Fruit fly (Drosophila melanogaster) whole organism, embryonic: ENCODE data around the gene CG4066.

Experiments
- Aef1 ChIP-seq: fragments of 200-800 bp; sonication (Bioruptor generic); IDR thresholded peaks from 3 replicates; pipeline ENCODE4 v1.3.6; 2022; ENCODE audit warnings: missing biosample characterization, missing genetic modification characterization
- Bdp1 ChIP-seq: fragments of 200-800 bp; sonication (Bioruptor generic); optimal IDR thresholded peaks from 3 replicates; lab custom pipeline; 2016; ENCODE audit warnings: missing biosample characterization, missing genetic modification characterization
- CG13624 ChIP-seq: fragments of 200-800 bp; sonication (Bioruptor generic); optimal IDR thresholded peaks from 2 replicates; lab custom pipeline; 2016; ENCODE audit warnings: missing biosample characterization, missing genetic modification characterization
- CG14014 ChIP-seq: fragments of 200-800 bp; sonication (Bioruptor generic); IDR thresholded peaks from 2 replicates; pipeline ENCODE4 v1.3.6; 2022; ENCODE audit warnings: missing biosample characterization, missing genetic modification characterization
- CG1529 ChIP-seq: fragments of 200-800 bp; sonication (Bioruptor generic); optimal IDR thresholded peaks from 3 replicates; lab custom pipeline; 2018; ENCODE audit warnings: missing biosample characterization, missing genetic modification characterization
- CG15696 ChIP-seq: fragments of 200-800 bp; sonication (Bioruptor generic); optimal IDR thresholded peaks from 2 replicates; lab custom pipeline; 2019; ENCODE audit warnings: missing biosample characterization, mild to moderate bottlenecking, missing genetic modification characterization, moderate library complexity
- CG17359 ChIP-seq: fragments of 200-800 bp; sonication (Bioruptor generic); optimal IDR thresholded peaks from 3 replicates; lab custom pipeline; 2018; ENCODE audit warnings: missing biosample characterization, mild to moderate bottlenecking, missing genetic modification characterization, moderate library complexity
- CG18262 ChIP-seq: fragments of 200-800 bp; optimal IDR thresholded peaks from 3 replicates; lab custom pipeline; 2019; ENCODE audit warnings: missing biosample characterization, mild to moderate bottlenecking, missing genetic modification characterization, moderate library complexity
- CG18619 ChIP-seq: fragments of 200-800 bp; sonication (Bioruptor generic); optimal IDR thresholded peaks from 3 replicates; lab custom pipeline; 2017; ENCODE audit warnings: missing biosample characterization, mild to moderate bottlenecking, missing genetic modification characterization
- CG2116 ChIP-seq: fragments of 200-800 bp; sonication (Bioruptor generic); optimal IDR thresholded peaks from 3 replicates; lab custom pipeline; 2018; ENCODE audit warnings: missing biosample characterization, mild to moderate bottlenecking, missing genetic modification characterization
- CG2712 ChIP-seq: fragments of 200-800 bp; optimal IDR thresholded peaks from 3 replicates; lab custom pipeline; 2019; ENCODE audit warnings: missing biosample characterization, mild to moderate bottlenecking, missing genetic modification characterization, moderate library complexity
- CG32767 ChIP-seq: fragments of 200-800 bp; sonication (Bioruptor generic); IDR thresholded peaks from 2 replicates; pipeline ENCODE4 v1.3.6; 2022; ENCODE audit warnings: missing biosample characterization, missing genetic modification characterization
- CG32772 ChIP-seq: fragments of 200-800 bp; sonication (Bioruptor generic); IDR thresholded peaks from 2 replicates; pipeline ENCODE4 v1.3.6; 2022; ENCODE audit warnings: missing biosample characterization, missing genetic modification characterization
- CG3726 ChIP-seq: fragments of 200-800 bp; sonication (Bioruptor generic); IDR thresholded peaks from 3 replicates; pipeline ENCODE4, ENCODE4 v1.3.6; 2022; ENCODE audit warnings: missing biosample characterization, missing genetic modification characterization
- CG3838 ChIP-seq: fragments of 200-800 bp; sonication (Bioruptor generic); optimal IDR thresholded peaks from 3 replicates; lab custom pipeline; 2016; ENCODE audit warnings: missing biosample characterization, missing genetic modification characterization
- CG6654 ChIP-seq: fragments of 200-800 bp; sonication (Bioruptor generic); optimal IDR thresholded peaks from 2 replicates; lab custom pipeline; 2017; ENCODE audit warnings: missing biosample characterization, mild to moderate bottlenecking, missing genetic modification characterization
- CG7745 ChIP-seq: fragments of 200-800 bp; sonication (Bioruptor generic); optimal IDR thresholded peaks from 2 replicates; lab custom pipeline; 2018; ENCODE audit warnings: missing biosample characterization, mild to moderate bottlenecking, missing genetic modification characterization, moderate library complexity
- CkIIα-i1 ChIP-seq: fragments of 200-800 bp; sonication (Bioruptor generic); IDR thresholded peaks from 2 replicates; pipeline ENCODE4 v1.3.6; 2022; ENCODE audit warnings: missing biosample characterization, missing genetic modification characterization
- CoRest ChIP-seq: fragments of 200-800 bp; sonication (Bioruptor generic); optimal IDR thresholded peaks from 3 replicates; lab custom pipeline; 2018; ENCODE audit warnings: missing biosample characterization, mild to moderate bottlenecking, missing genetic modification characterization, moderate library complexity
- CrebB ChIP-seq: fragments of 200-800 bp; sonication (Bioruptor generic); optimal IDR thresholded peaks from 3 replicates; lab custom pipeline; 2018; ENCODE audit warnings: missing biosample characterization, mild to moderate bottlenecking, missing genetic modification characterization
- Doc2 ChIP-seq: fragments of 200-800 bp; sonication (Bioruptor generic); IDR thresholded peaks from 2 replicates; pipeline ENCODE4 v1.3.6; 2022; ENCODE audit warnings: missing biosample characterization, missing genetic modification characterization
- Drgx ChIP-seq: fragments of 200-800 bp; sonication (Bioruptor generic); IDR thresholded peaks from 2 replicates; pipeline ENCODE4 v1.3.6; 2022; ENCODE audit warnings: missing biosample characterization, missing genetic modification characterization
- Hmx ChIP-seq: fragments of 200-800 bp; sonication (Bioruptor generic); optimal IDR thresholded peaks from 2 replicates; lab custom pipeline; 2016; ENCODE audit warnings: missing biosample characterization, missing genetic modification characterization
- Lim3 ChIP-seq: fragments of 200-800 bp; sonication (Bioruptor generic); IDR thresholded peaks from 2 replicates; pipeline ENCODE4 v1.3.6; 2022; ENCODE audit warnings: missing biosample characterization, missing genetic modification characterization
- Optix ChIP-seq: fragments of 200-800 bp; sonication (Bioruptor generic); IDR thresholded peaks from 3 replicates; pipeline ENCODE4 v1.3.6; 2022; ENCODE audit warnings: missing biosample characterization, missing genetic modification characterization
- PHDP ChIP-seq: fragments of 200-800 bp; sonication (Bioruptor generic); optimal IDR thresholded peaks from 3 replicates; lab custom pipeline; 2018; ENCODE audit warnings: missing biosample characterization, mild to moderate bottlenecking, missing genetic modification characterization, moderate library complexity
- Scr ChIP-seq: fragments of 200-800 bp; sonication (Bioruptor generic); IDR thresholded peaks from 2 replicates; pipeline ENCODE4 v1.3.6; 2022; ENCODE audit warnings: missing biosample characterization, missing genetic modification characterization; ENCODE audit not compliant: partially characterized antibody
- Sry-δ ChIP-seq: fragments of 200-800 bp; sonication (Bioruptor generic); optimal IDR thresholded peaks from 2 replicates; lab custom pipeline; 2016; ENCODE audit warnings: missing biosample characterization, missing genetic modification characterization
- Tbp ChIP-seq: fragments of >200 bp; optimal IDR thresholded peaks from 2 replicates; lab custom pipeline; 2018; ENCODE audit warnings: missing biosample characterization, missing genetic modification characterization
- bowl ChIP-seq: fragments of 200-800 bp; sonication (Bioruptor generic); IDR thresholded peaks from 2 replicates; pipeline ENCODE4 v1.3.6; 2022; ENCODE audit warnings: missing biosample characterization, missing genetic modification characterization
- cas ChIP-seq: fragments of 200-800 bp; sonication (Bioruptor generic); IDR thresholded peaks from 2 replicates; pipeline ENCODE4 v1.3.6; 2022; ENCODE audit warnings: missing biosample characterization, missing genetic modification characterization
- chm ChIP-seq: fragments of 200-800 bp; sonication (Bioruptor generic); IDR thresholded peaks from 2 replicates; pipeline ENCODE4 v1.3.6; 2022; ENCODE audit warnings: missing biosample characterization, missing genetic modification characterization
- eve ChIP-seq, 2 experiments: fragments of >200 bp; optimal IDR thresholded peaks; 2 replicates each; lab custom pipeline; 2017; ENCODE audit warnings: missing biosample characterization in 2 of 2, missing genetic modification characterization in 2 of 2
- ewg ChIP-seq: fragments of 200-800 bp; sonication (Bioruptor generic); optimal IDR thresholded peaks from 3 replicates; lab custom pipeline; 2017; ENCODE audit warnings: mild to moderate bottlenecking, missing biosample characterization, missing genetic modification reagents, missing genetic modification characterization
- eyg ChIP-seq: fragments of 200-800 bp; sonication (Bioruptor generic); optimal IDR thresholded peaks from 3 replicates; lab custom pipeline; 2016; ENCODE audit warnings: missing biosample characterization, missing genetic modification characterization
- fru ChIP-seq: fragments of >200 bp; optimal IDR thresholded peaks from 2 replicates; lab custom pipeline; 2017
- gsb-n ChIP-seq: fragments of 200-800 bp; sonication (Bioruptor generic); optimal IDR thresholded peaks from 3 replicates; lab custom pipeline; 2018; ENCODE audit warnings: missing biosample characterization, mild to moderate bottlenecking, missing genetic modification characterization
- lmd ChIP-seq: fragments of 200-800 bp; sonication (Bioruptor generic); IDR thresholded peaks from 2 replicates; pipeline ENCODE4 v1.3.6; 2022; ENCODE audit warnings: missing biosample characterization, missing genetic modification characterization
- mld ChIP-seq: fragments of 200-800 bp; sonication (Bioruptor generic); IDR thresholded peaks from 3 replicates; pipeline ENCODE4 v1.3.6; 2022; ENCODE audit warnings: missing biosample characterization, missing genetic modification characterization; ENCODE audit not compliant: partially characterized antibody
- nerfin-2 ChIP-seq: fragments of 200-800 bp; sonication (Bioruptor generic); IDR thresholded peaks from 2 replicates; pipeline ENCODE4 v1.3.6; 2022; ENCODE audit warnings: missing biosample characterization, missing genetic modification characterization; ENCODE audit not compliant: partially characterized antibody
- oc ChIP-seq: fragments of 200-800 bp; sonication (Bioruptor generic); optimal IDR thresholded peaks from 2 replicates; lab custom pipeline; 2018; ENCODE audit warnings: missing biosample characterization, mild to moderate bottlenecking, missing genetic modification characterization, moderate library complexity
- onecut ChIP-seq: fragments of 200-800 bp; sonication (Bioruptor generic); IDR thresholded peaks from 2 replicates; pipeline ENCODE4 v1.3.6; 2022; ENCODE audit warnings: missing biosample characterization, missing genetic modification characterization
- pan ChIP-seq, 4 experiments: fragments of >200 bp in 3 of 4; fragments of 200-800 bp in 1 of 4; sonication (Bioruptor generic) in 1 of 4; optimal IDR thresholded peaks in 3 of 4; IDR thresholded peaks in 1 of 4; 2 replicates each; pipeline versions ENCODE4 v1.3.6 to Lab custom; 2017 to 2022; ENCODE audit warnings: missing biosample characterization in 2 of 4, missing genetic modification characterization in 2 of 4, mixed read lengths in 1 of 4
- ro ChIP-seq: fragments of 200-800 bp; sonication (Bioruptor generic); IDR thresholded peaks from 2 replicates; pipeline ENCODE4 v1.3.6; 2022; ENCODE audit warnings: missing biosample characterization, missing genetic modification characterization
- schlank ChIP-seq: fragments of 200-800 bp; sonication (Bioruptor generic); optimal IDR thresholded peaks from 2 replicates; lab custom pipeline; 2018; ENCODE audit warnings: missing biosample characterization, mild to moderate bottlenecking, missing genetic modification characterization
- sd ChIP-seq: fragments of 200-800 bp; sonication (Bioruptor generic); optimal IDR thresholded peaks from 3 replicates; lab custom pipeline; 2018; ENCODE audit warnings: missing biosample characterization, mild to moderate bottlenecking, missing genetic modification characterization, moderate library complexity
- sob ChIP-seq: fragments of 200-800 bp; sonication (Bioruptor generic); IDR thresholded peaks from 2 replicates; pipeline ENCODE4 v1.3.6; 2022; ENCODE audit warnings: missing biosample characterization, missing genetic modification characterization
- trem ChIP-seq: fragments of 200-800 bp; optimal IDR thresholded peaks from 3 replicates; lab custom pipeline; 2019; ENCODE audit warnings: missing biosample characterization, mild to moderate bottlenecking, missing genetic modification characterization, moderate library complexity
- usp ChIP-seq: fragments of >200 bp; optimal IDR thresholded peaks from 2 replicates; lab custom pipeline; 2017; ENCODE audit warnings: missing biosample characterization, missing genetic modification characterization
- wek ChIP-seq: fragments of 200-800 bp; sonication (Bioruptor generic); optimal IDR thresholded peaks from 3 replicates; lab custom pipeline; 2018; ENCODE audit warnings: missing biosample characterization, mild to moderate bottlenecking, missing genetic modification characterization, moderate library complexity
- zf30C ChIP-seq: fragments of 200-800 bp; sonication (Bioruptor generic); optimal IDR thresholded peaks from 3 replicates; lab custom pipeline; 2018; ENCODE audit warnings: missing biosample characterization, mild to moderate bottlenecking, missing genetic modification characterization
- zfh2 ChIP-seq: fragments of 200-800 bp; sonication (Bioruptor generic); optimal IDR thresholded peaks from 2 replicates; lab custom pipeline; 2016; ENCODE audit warnings: missing biosample characterization, missing genetic modification characterization

CG4066 gene

dm6 chr3R:12350497-12350896 lies 39.3 kb downstream of the CG4066 start, which contains the start of gene CG10038 (continued):
- TF ChIP-seq pan (optimal IDR thresholded peaks at IDR 0.05; lab: Kevin White, UChicago): no peak
- no peak for TF ChIP-seq pan (GFP tag; optimal IDR thresholded peaks at IDR 0.05 in 1 of 2, IDR thresholded peaks at IDR 0.05 in 1 of 2)
- TF ChIP-seq zfh2: peak; percentile 37
- peak; percentile 61 for TF ChIP-seq CG2712 (tag; lab: Kevin White, UChicago)
- TF ChIP-seq CG7745 (tag; lab: Kevin White, UChicago): no peak
- TF ChIP-seq CG32767 (GFP tag; lab: Robert Waterston, UW): no peak
- TF ChIP-seq gsb-n (tag; lab: Kevin White, UChicago): no peak
- TF ChIP-seq CG15696 (tag; lab: Kevin White, UChicago): no peak
- TF ChIP-seq ewg (GFP tag; lab: Kevin White, UChicago): no peak
- TF ChIP-seq CG3726: no peak
- peak; percentile 89 for TF ChIP-seq nerfin-2 (GFP tag; lab: Robert Waterston, UW)
- peak; percentile 96 for TF ChIP-seq CG2116
- no peak for TF ChIP-seq Optix (GFP tag; lab: Robert Waterston, UW)
- TF ChIP-seq fru (lab: Kevin White, UChicago): no peak
- TF ChIP-seq CkIIα-i1 (GFP tag; lab: Robert Waterston, UW): no peak
- TF ChIP-seq CG6654 (GFP tag; lab: Kevin White, UChicago): no peak
- TF ChIP-seq CoRest (tag; lab: Kevin White, UChicago): peak; percentile 78
- TF ChIP-seq CG32772 (GFP tag; lab: Robert Waterston, UW): no peak
- no peak for TF ChIP-seq chm (GFP tag; lab: Robert Waterston, UW)
- no peak for TF ChIP-seq Tbp
- peak; percentile 55 for TF ChIP-seq trem
- peak; percentile 36 for TF ChIP-seq CG13624 (GFP tag; lab: Kevin White, UChicago)
- TF ChIP-seq Hmx (GFP tag; lab: Kevin White, UChicago): no peak
- no peak for TF ChIP-seq Bdp1 (GFP tag; lab: Kevin White, UChicago)
- peak; percentile 41 for TF ChIP-seq PHDP (tag; lab: Kevin White, UChicago)
- no peak for TF ChIP-seq CrebB (tag; lab: Kevin White, UChicago)
- no peak for TF ChIP-seq lmd (GFP tag; lab: Robert Waterston, UW)
- no peak for TF ChIP-seq schlank (tag; lab: Kevin White, UChicago)
- TF ChIP-seq zf30C: peak; percentile 24
- no peak for TF ChIP-seq bowl (GFP tag; lab: Robert Waterston, UW)
- peak; percentile 27 for TF ChIP-seq CG18262 (tag; lab: Kevin White, UChicago)
- TF ChIP-seq CG18619 (GFP tag; lab: Kevin White, UChicago): no peak
- peak; percentile 80; the same call in 2 of the 3 replicates for TF ChIP-seq mld (GFP tag; lab: Robert Waterston, UW)
- no peak for TF ChIP-seq CG14014
- TF ChIP-seq wek (GFP tag; lab: Kevin White, UChicago): peak; percentile 31
- no peak for TF ChIP-seq eve (GFP tag; optimal IDR thresholded peaks at IDR 0.05; lab: Kevin White, UChicago)
- peak; percentile 56; the same call in 1 of the 2 replicates for TF ChIP-seq sob (GFP tag; lab: Robert Waterston, UW)
- no peak for TF ChIP-seq Drgx (GFP tag; lab: Robert Waterston, UW)
- TF ChIP-seq cas (GFP tag; lab: Robert Waterston, UW): no peak
- TF ChIP-seq oc (tag; lab: Kevin White, UChicago): no peak
- TF ChIP-seq Lim3 (GFP tag; lab: Robert Waterston, UW): no peak
- no peak for TF ChIP-seq CG3838 (GFP tag; lab: Kevin White, UChicago)
- TF ChIP-seq sd (tag; lab: Kevin White, UChicago): no peak
- TF ChIP-seq CG17359 (tag; lab: Kevin White, UChicago): no peak
- TF ChIP-seq Aef1: peak; percentile 31; the same call in 1 of the 3 replicates
- TF ChIP-seq eyg (GFP tag; lab: Kevin White, UChicago): no peak
- no peak for TF ChIP-seq CG1529 (GFP tag; lab: Kevin White, UChicago)
- TF ChIP-seq Scr: peak; percentile 93
- no peak for TF ChIP-seq usp (GFP tag; lab: Kevin White, UChicago)
- peak; percentile 25; the same call in 1 of the 2 replicates for TF ChIP-seq ro (GFP tag; lab: Robert Waterston, UW)
- no peak for TF ChIP-seq Doc2 (GFP tag; lab: Robert Waterston, UW)
- peak; percentile 95 for TF ChIP-seq Sry-δ
- no peak for TF ChIP-seq onecut (GFP tag; lab: Robert Waterston, UW)
